Worm (Caenorhabditis elegans): ENCODE measurements around the gene npr-42.
A peak's percentile ranks its signal among the peaks of the same experiment; 100 is the strongest.

The npr-42 gene

ce11 chrII:4324061-4324460 lies 48.1 kb downstream of the npr-42 start, which contains the start of gene mog-2:
TSS of gene mog-2 (plus strand) at chrII:4324361.
- TF ChIP-seq nhr-11 (tag; optimal IDR thresholded peaks at IDR 0.05) (no peak), efl-1 (optimal IDR thresholded peaks at IDR 0.05) (no peak), efl-1 (GFP tag; optimal IDR thresholded peaks at IDR 0.05 in 1 of 2) (peak in 1 of 2 experiments; percentile 21), mab-9 (GFP tag; IDR thresholded peaks at IDR 0.05) (no peak)

DNA sequence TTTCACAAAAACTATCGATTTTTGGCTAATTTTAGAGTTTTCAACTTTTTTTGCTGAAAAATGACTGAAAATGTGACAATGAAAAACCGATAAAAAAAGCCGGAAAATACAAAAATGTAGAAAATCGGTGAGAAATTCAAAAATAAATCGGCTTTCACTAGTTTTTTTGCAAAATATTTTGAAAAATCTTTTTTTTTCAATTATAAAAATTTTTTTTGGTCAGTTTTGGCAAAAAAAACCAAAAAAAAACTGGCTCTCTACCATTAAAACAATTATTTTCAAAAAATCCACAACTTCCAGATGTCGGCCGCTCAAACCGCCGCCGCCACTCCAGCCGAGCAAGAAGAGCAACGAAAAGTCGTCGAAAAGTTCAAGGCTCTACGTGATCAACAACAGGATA lies 50.4 kb downstream of the npr-42 start, which contains the start of gene pfd-2:
Gene pfd-2, plus strand, starts transcription at position 301 of the 400 bp plus-strand sequence.
- no peak for TF ChIP-seq dsc-1 (tag; optimal IDR thresholded peaks at IDR 0.05)
- no peak for TF ChIP-seq nhr-71 (tag; optimal IDR thresholded peaks at IDR 0.05)
- TF ChIP-seq efl-3 (GFP tag; optimal IDR thresholded peaks at IDR 0.05), result no peak
- no peak for TF ChIP-seq hlh-4 (tag; optimal IDR thresholded peaks at IDR 0.05)
- TF ChIP-seq ceh-63 (GFP tag; optimal IDR thresholded peaks at IDR 0.05), result no peak
- TF ChIP-seq ceh-88 (GFP tag; IDR thresholded peaks at IDR 0.05), result no peak
- TF ChIP-seq fos-1 (tag; optimal IDR thresholded peaks at IDR 0.05), result no peak
- no peak for TF ChIP-seq ces-1 (GFP tag; optimal IDR thresholded peaks at IDR 0.05)
- TF ChIP-seq sptf-1 (tag; optimal IDR thresholded peaks at IDR 0.05), result no peak
- TF ChIP-seq lir-3 (tag; optimal IDR thresholded peaks at IDR 0.05; ENCODE audit: poor library complexity), result no peak
- TF ChIP-seq nhr-77 (tag; optimal IDR thresholded peaks at IDR 0.05), result no peak
- TF ChIP-seq nhr-47 (tag; optimal IDR thresholded peaks at IDR 0.05), result no peak
- no peak for TF ChIP-seq fkh-8 (tag; optimal IDR thresholded peaks at IDR 0.05)
- TF ChIP-seq lsy-2 (tag; optimal IDR thresholded peaks at IDR 0.05), result no peak

DNA sequence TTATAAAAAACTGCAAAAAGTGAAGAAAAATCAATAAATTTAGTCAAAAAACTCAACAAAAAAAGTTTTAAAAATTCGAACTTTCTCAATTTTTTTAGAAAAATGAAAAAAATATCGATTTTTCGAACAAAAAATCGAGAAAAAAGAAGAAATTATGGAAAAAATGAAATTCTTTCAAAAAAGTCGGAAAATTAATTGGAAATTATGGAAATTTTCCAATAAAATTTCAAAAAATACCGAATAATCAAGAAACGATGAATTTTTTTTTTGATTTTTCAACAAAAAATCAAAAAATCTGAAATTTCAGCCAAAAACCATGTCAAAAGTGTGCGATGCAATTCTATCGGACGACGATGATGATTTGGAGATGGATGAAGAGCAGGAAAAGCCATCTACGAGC lies 52.7 kb downstream of the npr-42 start, which contains the start of gene H20J04.4:
Gene H20J04.4, plus strand, starts transcription at position 301 of the 400 bp plus-strand sequence.
- no peak for TF ChIP-seq unc-86 (tag; optimal IDR thresholded peaks at IDR 0.05)
- no peak for TF ChIP-seq pqm-1 (tag; optimal IDR thresholded peaks at IDR 0.05)
- no peak for TF ChIP-seq xbp-1 (tag; optimal IDR thresholded peaks at IDR 0.05)
- TF ChIP-seq C04F5.9 (tag; optimal IDR thresholded peaks at IDR 0.05), result no peak
- TF ChIP-seq mab-9 (GFP tag; IDR thresholded peaks at IDR 0.05), result no peak
- TF ChIP-seq blmp-1 (tag; optimal IDR thresholded peaks at IDR 0.05), result no peak
- TF ChIP-seq isw-1 (GFP tag; IDR thresholded peaks at IDR 0.05), result no peak
- no peak for TF ChIP-seq egl-27 (tag; optimal IDR thresholded peaks at IDR 0.05)
- no peak for TF ChIP-seq unc-130 (tag; optimal IDR thresholded peaks at IDR 0.05)
